Fruit fly (Drosophila melanogaster): Measurements from ENCODE around the gene alphaCOP.
A peak's percentile ranks its signal among the peaks of the same experiment; 100 is the strongest.

dm6 chr3L:1683091-1683490 lies 38.1 kb upstream of the alphaCOP start:
- TF ChIP-seq fd85E (GFP tag; optimal IDR thresholded peaks at IDR 0.05) (no peak), CG8319 (GFP tag; optimal IDR thresholded peaks at IDR 0.05) (peak; percentile 25), Ets96B (tag; optimal IDR thresholded peaks at IDR 0.05) (peak; percentile 73), OdsH (GFP tag; optimal IDR thresholded peaks at IDR 0.05) (peak; percentile 49), Hr39 (GFP tag; optimal IDR thresholded peaks at IDR 0.05) (peak; percentile 62), Met (GFP tag; optimal IDR thresholded peaks at IDR 0.05) (peak; percentile 69), Eip75B (GFP tag; optimal IDR thresholded peaks at IDR 0.05) (peak; percentile 55), CG15336 (GFP tag; IDR thresholded peaks at IDR 0.05) (no peak), fd59A (GFP tag; optimal IDR thresholded peaks at IDR 0.05) (peak; percentile 66), CG11762 (GFP tag; optimal IDR thresholded peaks at IDR 0.05; ENCODE audit: insufficient read depth) (peak; percentile 9)

All from whole organism, prepupa.